Fruit fly (Drosophila melanogaster): ENCODE results near the gene Eig71Eh.

dm6 chr3L:15679420-15679819 lies 20.2 kb upstream of the Eig71Eh start, which contains the start of gene CG7304:
- TF ChIP-seq cato (GFP tag; optimal IDR thresholded peaks at IDR 0.05; ENCODE audit: borderline replicate concordance) (no peak), stc (GFP tag; IDR thresholded peaks at IDR 0.05) (no peak), sqz (GFP tag; optimal IDR thresholded peaks at IDR 0.05) (no peak), Sin3A (optimal IDR thresholded peaks at IDR 0.05) (no peak), CG8944 (GFP tag; optimal IDR thresholded peaks at IDR 0.05) (no peak), al (GFP tag; IDR thresholded peaks at IDR 0.05) (no peak)

All from whole organism, embryonic.